Worm (Caenorhabditis elegans): ENCODE data around the gene sir-2.1.
A peak's percentile ranks its signal among the peaks of the same experiment; 100 is the strongest.

- TF ChIP-seq him-1 (tag; optimal IDR thresholded peaks at IDR 0.05), result no peak
- TF ChIP-seq W03F9.2 (tag; optimal IDR thresholded peaks at IDR 0.05), result peak; percentile 44
These were observed 1.8 kb upstream of the sir-2.1 start, which contains the start of gene pges-2 for ce11 chrIV:10367740-10368246.
